Worm (Caenorhabditis elegans) whole organism, L4 larva: ENCODE data around the gene F46C3.6.

ENCODE experiments used
- F49E8.2 ChIP-seq: sonication (generic microtip); optimal IDR thresholded peaks from 2 replicates; lab custom pipeline; 2016; ENCODE audit warnings: missing compliant biosample characterization, mild to moderate bottlenecking, missing genetic modification characterization, borderline replicate concordance
- T26A8.4 ChIP-seq: fragments of 200-800 bp; sonication (Bioruptor generic); IDR thresholded peaks from 2 replicates; pipeline ENCODE4 v1.3.6; 2022; ENCODE audit warnings: missing genetic modification characterization, missing compliant biosample characterization
- Y75B8A.6 ChIP-seq: fragments of 200-800 bp; sonication (Bioruptor generic); IDR thresholded peaks from 2 replicates; pipeline ENCODE4 v1.3.6; 2022; ENCODE audit warnings: missing genetic modification reagents, missing genetic modification characterization, missing compliant biosample characterization
- aha-1 ChIP-seq: fragments of 150-350 bp; peaks from one replicate; lab custom pipeline; 2014; ENCODE audit warnings: missing biosample characterization, missing genetic modification characterization
- ceh-20 ChIP-seq: fragments of 200-800 bp; sonication (Bioruptor generic); IDR thresholded peaks from 2 replicates; pipeline ENCODE4 v1.3.6; 2022; ENCODE audit warnings: missing genetic modification reagents, missing genetic modification characterization, missing compliant biosample characterization
- ceh-82 ChIP-seq: sonication (generic microtip); optimal IDR thresholded peaks from 2 replicates; lab custom pipeline; 2017; ENCODE audit warnings: missing biosample characterization, missing genetic modification characterization
- daf-12 ChIP-seq: fragments of 150-350 bp; optimal IDR thresholded peaks from 2 replicates; lab custom pipeline; 2014; ENCODE audit warnings: missing biosample characterization, missing genetic modification reagents, missing genetic modification characterization
- daf-16 ChIP-seq, 3 experiments: sonication (generic microtip); optimal IDR thresholded peaks; 2 replicates each; lab custom pipeline; 2016 to 2017; ENCODE audit warnings: missing genetic modification characterization in 3 of 3, missing genetic modification reagents in 3 of 3, mild to moderate bottlenecking in 2 of 3, missing compliant biosample characterization in 2 of 3, missing biosample characterization in 1 of 3, moderate library complexity in 1 of 3
- dmd-6 ChIP-seq: fragments of 200-800 bp; sonication (Bioruptor generic); IDR thresholded peaks from 2 replicates; pipeline ENCODE4 v1.3.6; 2022; ENCODE audit warnings: missing genetic modification reagents, missing genetic modification characterization, missing compliant biosample characterization
- dmd-8 ChIP-seq: fragments of 200-800 bp; sonication (Bioruptor generic); IDR thresholded peaks from 2 replicates; pipeline ENCODE4 v1.3.6; 2022; ENCODE audit warnings: missing genetic modification characterization, missing compliant biosample characterization
- dpl-1 ChIP-seq: fragments of 150-350 bp; optimal IDR thresholded peaks from 2 replicates; lab custom pipeline; 2014; ENCODE audit warnings: missing biosample characterization, missing genetic modification reagents, missing genetic modification characterization
- dve-1 ChIP-seq: sonication (generic microtip); optimal IDR thresholded peaks from 2 replicates; lab custom pipeline; 2017; ENCODE audit warnings: antibody characterized with exemption, mild to moderate bottlenecking, missing genetic modification characterization, missing compliant biosample characterization; ENCODE audit not compliant: insufficient read depth
- gei-8 ChIP-seq: fragments of 200-800 bp; sonication (Bioruptor generic); optimal IDR thresholded peaks from 2 replicates; lab custom pipeline; 2018; ENCODE audit warnings: mild to moderate bottlenecking, missing genetic modification characterization, missing compliant biosample characterization
- hif-1 ChIP-seq, 2 experiments: sonication (generic microtip); optimal IDR thresholded peaks; 2 replicates each; lab custom pipeline; 2016 to 2017; ENCODE audit warnings: missing compliant biosample characterization in 2 of 2, missing genetic modification characterization in 2 of 2, missing genetic modification reagents in 2 of 2, missing genotype in 2 of 2, mild to moderate bottlenecking in 1 of 2
- hlh-11 ChIP-seq: fragments of 200-800 bp; sonication (Bioruptor generic); optimal IDR thresholded peaks from 2 replicates; lab custom pipeline; 2018; ENCODE audit warnings: mild to moderate bottlenecking, missing genetic modification characterization, missing compliant biosample characterization
- hlh-30 ChIP-seq: sonication (generic microtip); optimal IDR thresholded peaks from 2 replicates; lab custom pipeline; 2017; ENCODE audit warnings: antibody characterized with exemption, mild to moderate bottlenecking, missing genetic modification characterization, missing compliant biosample characterization; ENCODE audit not compliant: insufficient read depth
- lin-38 ChIP-seq: fragments of 200-800 bp; sonication (Bioruptor generic); IDR thresholded peaks from 2 replicates; pipeline ENCODE4 v1.3.6; 2022; ENCODE audit warnings: missing genetic modification reagents, missing genetic modification characterization, missing compliant biosample characterization
- lin-39 ChIP-seq: fragments of 150-350 bp; optimal IDR thresholded peaks from 2 replicates; lab custom pipeline; 2014; ENCODE audit warnings: missing biosample characterization, missing genetic modification reagents, missing genetic modification characterization
- lsy-2 ChIP-seq, 2 experiments: fragments of 150-350 bp in 1 of 2; sonication (generic microtip) in 1 of 2; optimal IDR thresholded peaks; 2 replicates each; lab custom pipeline; 2014 to 2017; ENCODE audit warnings: missing biosample characterization in 2 of 2, missing genetic modification characterization in 2 of 2
- mdl-1 ChIP-seq, 2 experiments: fragments of 150-350 bp in 1 of 2; sonication (generic microtip) in 1 of 2; optimal IDR thresholded peaks; 2 replicates each; lab custom pipeline; 2014 to 2017; ENCODE audit warnings: missing biosample characterization in 2 of 2, missing genetic modification characterization in 2 of 2
- mdt-29 ChIP-seq: fragments of 200-800 bp; sonication (Bioruptor generic); IDR thresholded peaks from 2 replicates; pipeline ENCODE4 v1.3.6; 2022; ENCODE audit warnings: missing genetic modification reagents, missing genetic modification characterization, missing compliant biosample characterization
- mxl-3 ChIP-seq: fragments of 200-800 bp; sonication (Bioruptor generic); optimal IDR thresholded peaks from 2 replicates; lab custom pipeline; 2018; ENCODE audit warnings: mild to moderate bottlenecking, missing genetic modification characterization, missing compliant biosample characterization
- nhr-102 ChIP-seq: sonication (generic microtip); optimal IDR thresholded peaks from 2 replicates; lab custom pipeline; 2016; ENCODE audit warnings: mild to moderate bottlenecking, missing genetic modification characterization, moderate library complexity, missing compliant biosample characterization
- nhr-11 ChIP-seq: fragments of 150-350 bp; optimal IDR thresholded peaks from 2 replicates; lab custom pipeline; 2014; ENCODE audit warnings: missing biosample characterization, missing genetic modification characterization
- nhr-237 ChIP-seq: sonication (generic microtip); optimal IDR thresholded peaks from 2 replicates; lab custom pipeline; 2017; ENCODE audit warnings: missing biosample characterization, missing genetic modification characterization
- nhr-28 ChIP-seq: fragments of 150-350 bp; optimal IDR thresholded peaks from 2 replicates; lab custom pipeline; 2014; ENCODE audit warnings: missing biosample characterization, missing genetic modification characterization
- nhr-48 ChIP-seq: sonication (generic microtip); optimal IDR thresholded peaks from 2 replicates; lab custom pipeline; 2016; ENCODE audit warnings: mild to moderate bottlenecking, missing genetic modification characterization, missing compliant biosample characterization
- nhr-76 ChIP-seq: fragments of 150-350 bp; optimal IDR thresholded peaks from 2 replicates; lab custom pipeline; 2014; ENCODE audit warnings: missing biosample characterization, missing genetic modification characterization
- nhr-77 ChIP-seq: fragments of 150-350 bp; optimal IDR thresholded peaks from 2 replicates; lab custom pipeline; 2014; ENCODE audit warnings: missing biosample characterization, missing genetic modification characterization
- pha-4 ChIP-seq, 2 experiments: fragments of 150-350 bp in 1 of 2; fragments of 200-800 bp in 1 of 2; sonication (Bioruptor generic) in 1 of 2; IDR thresholded peaks in 1 of 2; optimal IDR thresholded peaks in 1 of 2; 2 replicates each; pipeline versions ENCODE4 v1.3.6 to Lab custom; 2014 to 2022; ENCODE audit warnings: missing genetic modification characterization in 2 of 2, missing genetic modification reagents in 2 of 2, missing biosample characterization in 1 of 2, missing compliant biosample characterization in 1 of 2
- php-3 ChIP-seq: fragments of 200-800 bp; sonication (Bioruptor generic); IDR thresholded peaks from 2 replicates; pipeline ENCODE4 v1.3.6; 2022; ENCODE audit warnings: missing genetic modification reagents, missing genetic modification characterization, missing compliant biosample characterization
- pqm-1 ChIP-seq: sonication (generic microtip); optimal IDR thresholded peaks from 2 replicates; lab custom pipeline; 2017; ENCODE audit warnings: missing biosample characterization, missing genetic modification characterization
- sdz-12 ChIP-seq: fragments of 200-800 bp; sonication (Bioruptor generic); optimal IDR thresholded peaks from 2 replicates; lab custom pipeline; 2018; ENCODE audit warnings: mild to moderate bottlenecking, missing genetic modification characterization, missing compliant biosample characterization
- tra-1 ChIP-seq: fragments of 200-800 bp; sonication (Bioruptor generic); IDR thresholded peaks from 2 replicates; pipeline ENCODE4 v1.3.6; 2022; ENCODE audit warnings: missing genetic modification reagents, missing genetic modification characterization, missing compliant biosample characterization
- unc-62 ChIP-seq, 3 experiments: fragments of 150-350 bp in 1 of 3; sonication (generic microtip); optimal IDR thresholded peaks in 2 of 3; peaks in 1 of 3; 1 replicate in 1 of 3; 2 replicates in 2 of 3; lab custom pipeline; 2014 to 2017; ENCODE audit warnings: missing biosample characterization in 3 of 3, missing genetic modification characterization in 3 of 3, missing genetic modification reagents in 3 of 3, missing genotype in 1 of 3
- zag-1 ChIP-seq: fragments of 150-350 bp; optimal IDR thresholded peaks from 2 replicates; lab custom pipeline; 2014; ENCODE audit warnings: missing biosample characterization, missing genetic modification characterization
- zip-2 ChIP-seq: fragments of 150-350 bp; optimal IDR thresholded peaks from 2 replicates; lab custom pipeline; 2014; ENCODE audit warnings: missing biosample characterization, missing genetic modification characterization

Gene F46C3.6

ce11 chrX:11411675-11412074, 8.2 kb downstream of the F46C3.6 start:
- TF ChIP-seq aha-1 (tag; lab: Kevin White, UChicago) (peak; percentile 92), sdz-12 (no peak), Y75B8A.6 (no peak), daf-12 (tag; lab: Kevin White, UChicago) (no peak), unc-62 (GFP tag; optimal IDR thresholded peaks at IDR 0.05 in 1 of 2; lab: Kevin White, UChicago) (peak in 1 of 2 experiments; percentile 24), unc-62 (tag; optimal IDR thresholded peaks at IDR 0.05; lab: Kevin White, UChicago) (no peak), F49E8.2 (tag; lab: Kevin White, UChicago) (no peak), dmd-8 (GFP tag; lab: Robert Waterston, UW) (no peak), zip-2 (tag; lab: Kevin White, UChicago) (no peak), pqm-1 (tag; lab: Kevin White, UChicago) (no peak)

- TF ChIP-seq zip-2 (tag; lab: Kevin White, UChicago) (peak; percentile 41), hif-1 (tag; optimal IDR thresholded peaks at IDR 0.05; lab: Kevin White, UChicago) (peak in 1 of 2 experiments; percentile 42), zag-1 (no peak), hlh-11 (tag; lab: Kevin White, UChicago) (peak; percentile 85), T26A8.4 (no peak), hlh-30 (peak; percentile 75), pha-4 (GFP tag; IDR thresholded peaks at IDR 0.05; lab: Robert Waterston, UW) (peak; percentile 28; the same call in 1 of the 2 replicates), pha-4 (tag; optimal IDR thresholded peaks at IDR 0.05; lab: Kevin White, UChicago) (peak; percentile 50), nhr-11 (peak; percentile 47), Y75B8A.6 (no peak), php-3 (no peak), dve-1 (peak; percentile 84), dmd-6 (GFP tag; lab: Robert Waterston, UW) (peak; percentile 60), F49E8.2 (tag; lab: Kevin White, UChicago) (no peak), aha-1 (tag; lab: Kevin White, UChicago) (peak; percentile 95), lin-38 (0 out of 2 replicates have a peak, but pooled peaks have one; percentile 12), nhr-28 (tag; lab: Kevin White, UChicago) (peak; percentile 14), ceh-20 (GFP tag; lab: Robert Waterston, UW) (peak; percentile 41; the same call in 1 of the 2 replicates), nhr-77 (tag; lab: Kevin White, UChicago) (peak; percentile 59), nhr-48 (tag; lab: Kevin White, UChicago) (peak; percentile 20), mdt-29 (peak; percentile 47; the same call in 1 of the 2 replicates), sdz-12 (peak; percentile 29), nhr-237 (tag; lab: Kevin White, UChicago) (no peak), dpl-1 (GFP tag; lab: Kevin White, UChicago) (no peak), daf-12 (tag; lab: Kevin White, UChicago) (no peak), lsy-2 (tag; optimal IDR thresholded peaks at IDR 0.05; lab: Kevin White, UChicago) (peak in 1 of 2 experiments; percentile 39), tra-1 (GFP tag; lab: Robert Waterston, UW) (peak; percentile 37; the same call in 1 of the 2 replicates), mxl-3 (GFP tag; lab: Kevin White, UChicago) (peak; percentile 8), mdl-1 (tag; optimal IDR thresholded peaks at IDR 0.05; lab: Kevin White, UChicago) (peak in 1 of 2 experiments; percentile 12), nhr-76 (tag; lab: Kevin White, UChicago) (no peak), lin-39 (tag; lab: Kevin White, UChicago) (no peak), daf-16 (GFP tag; optimal IDR thresholded peaks at IDR 0.05; lab: Kevin White, UChicago) (peak in 1 of 2 experiments; percentile 87), daf-16 (tag; optimal IDR thresholded peaks at IDR 0.05; lab: Kevin White, UChicago) (peak; percentile 64), ceh-82 (tag; lab: Kevin White, UChicago) (no peak), gei-8 (GFP tag; lab: Kevin White, UChicago) (no peak), nhr-102 (tag; lab: Kevin White, UChicago) (peak; percentile 32)
These were observed 10.4 kb downstream of the F46C3.6 start for ce11 chrX:11409457-11409856.
